Worm (Caenorhabditis elegans) whole organism, midembryonic: Measurements from ENCODE around the gene C24A8.5.

Source experiments
- T22C8.4 ChIP-seq: fragments of 200-800 bp; sonication (Bioruptor generic); IDR thresholded peaks from 2 replicates; pipeline ENCODE4 v1.3.6; 2022; ENCODE audit warnings: missing genetic modification characterization, missing compliant biosample characterization
- flt-1 ChIP-seq: fragments of 200-800 bp; sonication (Bioruptor generic); IDR thresholded peaks from 2 replicates; pipeline ENCODE4 v1.3.6; 2022; ENCODE audit warnings: missing genetic modification characterization, missing compliant biosample characterization
- klf-2 ChIP-seq: fragments of 200-800 bp; sonication (Bioruptor generic); conservative IDR thresholded peaks from 2 replicates; pipeline ENCODE4 v1.3.6; 2022; ENCODE audit warnings: missing genetic modification reagents, missing genetic modification characterization, missing compliant biosample characterization
- med-1 ChIP-seq: sonication (generic microtip); optimal IDR thresholded peaks from 2 replicates; lab custom pipeline; 2017; ENCODE audit warnings: missing genetic modification characterization, mild to moderate bottlenecking, missing compliant biosample characterization, antibody characterized with exemption, missing genetic modification reagents; ENCODE audit not compliant: insufficient read depth
- ref-1 ChIP-seq: fragments of 200-800 bp; sonication (Bioruptor generic); conservative IDR thresholded peaks from 2 replicates; pipeline ENCODE4 v1.3.6; 2022; ENCODE audit warnings: missing genetic modification reagents, missing genetic modification characterization, missing compliant biosample characterization
- tab-1 ChIP-seq: fragments of 200-800 bp; sonication (Bioruptor generic); IDR thresholded peaks from 2 replicates; pipeline ENCODE4 v1.3.6; 2022; ENCODE audit warnings: missing genetic modification characterization, missing compliant biosample characterization
- ztf-23 ChIP-seq: fragments of 200-800 bp; sonication (Bioruptor generic); IDR thresholded peaks from 2 replicates; pipeline ENCODE4 v1.3.6; 2022; ENCODE audit warnings: missing genetic modification reagents, missing genetic modification characterization, missing compliant biosample characterization

ce11 chrX:4363200-4363599 is 34.5 kb upstream of the C24A8.5 start, which contains the start of gene F14H12.17:
- TF ChIP-seq flt-1 (no peak), tab-1 (GFP tag; lab: Robert Waterston, UW) (no peak), T22C8.4 (GFP tag; lab: Robert Waterston, UW) (no peak), klf-2 (GFP tag; lab: Robert Waterston, UW) (no peak), ref-1 (no peak), med-1 (no peak), ztf-23 (GFP tag; lab: Robert Waterston, UW) (no peak)
